Fruit fly (Drosophila melanogaster) whole organism, pupa: Measurements from ENCODE around the gene CG33946.
A peak's percentile ranks its signal among the peaks of the same experiment; 100 is the strongest.

Source experiments
- CG12605 ChIP-seq: fragments of 200-800 bp; sonication (Bioruptor generic); IDR thresholded peaks from 2 replicates; pipeline ENCODE4 v1.3.6; 2022; ENCODE audit warnings: missing biosample characterization, missing genetic modification characterization
- CG14655 ChIP-seq: fragments of 200-800 bp; sonication (Bioruptor generic); optimal IDR thresholded peaks from 3 replicates; lab custom pipeline; 2017; ENCODE audit warnings: mild to moderate bottlenecking, missing biosample characterization, missing genetic modification reagents, missing genetic modification characterization
- CG8159 ChIP-seq: fragments of 200-800 bp; sonication (Bioruptor generic); optimal IDR thresholded peaks from 3 replicates; lab custom pipeline; 2018; ENCODE audit warnings: missing biosample characterization, mild to moderate bottlenecking, missing genetic modification characterization, moderate library complexity
- Ets98B ChIP-seq: fragments of 200-800 bp; sonication (Bioruptor generic); IDR thresholded peaks from 2 replicates; pipeline ENCODE4 v1.3.6; 2022; ENCODE audit warnings: missing biosample characterization, missing genetic modification characterization
- Snoo ChIP-seq: fragments of 200-800 bp; sonication (Bioruptor generic); optimal IDR thresholded peaks from 3 replicates; lab custom pipeline; 2017; ENCODE audit warnings: missing biosample characterization, mild to moderate bottlenecking, missing genetic modification characterization, inconsistent platforms
- fd96Ca ChIP-seq: fragments of 200-800 bp; sonication (Bioruptor generic); IDR thresholded peaks from 3 replicates; pipeline ENCODE4 v1.3.6; 2022; ENCODE audit warnings: missing biosample characterization, missing genetic modification characterization

dm6 chr3L:6217806-6218205, 2.6 kb upstream of the CG33946 start, which contains the start of gene LanA:
- TF ChIP-seq Snoo (tag; lab: Kevin White, UChicago) (no peak), fd96Ca (0 out of 3 replicates have a peak, but pooled peaks have one; percentile 15), CG12605 (GFP tag; lab: Robert Waterston, UW) (0 out of 2 replicates have a peak, but pooled peaks have one; percentile 23), CG14655 (GFP tag; lab: Kevin White, UChicago) (no peak), CG8159 (tag; lab: Kevin White, UChicago) (no peak), Ets98B (GFP tag; lab: Robert Waterston, UW) (peak; percentile 42; the same call in 1 of the 2 replicates)
